Fruit fly (Drosophila melanogaster) whole organism, embryonic: ENCODE measurements around the gene spn-B.
A peak's percentile ranks its signal among the peaks of the same experiment; 100 is the strongest.

Experiments
- CG10209 ChIP-seq: fragments of 200-800 bp; sonication (Bioruptor generic); optimal IDR thresholded peaks from 3 replicates; lab custom pipeline; 2017; ENCODE audit warnings: missing biosample characterization, mild to moderate bottlenecking, missing genetic modification characterization, missing genetic modification reagents
- CG1024 ChIP-seq: fragments of 200-800 bp; sonication (Bioruptor generic); IDR thresholded peaks from 2 replicates; pipeline ENCODE4 v1.3.6; 2022; ENCODE audit warnings: missing biosample characterization, missing genetic modification characterization
- CG11456 ChIP-seq: fragments of 200-800 bp; sonication (Bioruptor generic); IDR thresholded peaks from 3 replicates; pipeline ENCODE4 v1.3.6; 2022; ENCODE audit warnings: missing biosample characterization, missing genetic modification characterization
- CG11560 ChIP-seq: fragments of 200-800 bp; sonication (Bioruptor generic); IDR thresholded peaks from 3 replicates; pipeline ENCODE4 v1.3.6; 2022; ENCODE audit warnings: missing biosample characterization, missing genetic modification characterization
- CG12071 ChIP-seq: fragments of 200-800 bp; sonication (Bioruptor generic); optimal IDR thresholded peaks from 3 replicates; lab custom pipeline; 2018; ENCODE audit warnings: missing biosample characterization, mild to moderate bottlenecking, missing genetic modification characterization
- CG12942 ChIP-seq: fragments of 200-800 bp; sonication (Bioruptor generic); optimal IDR thresholded peaks from 3 replicates; lab custom pipeline; 2016; ENCODE audit warnings: missing biosample characterization, missing genetic modification characterization
- CG13296 ChIP-seq: fragments of 200-800 bp; sonication (Bioruptor generic); optimal IDR thresholded peaks from 3 replicates; lab custom pipeline; 2018; ENCODE audit warnings: missing biosample characterization, mild to moderate bottlenecking, missing genetic modification characterization
- CG14710 ChIP-seq: fragments of 200-800 bp; sonication (Bioruptor generic); optimal IDR thresholded peaks from 3 replicates; lab custom pipeline; 2019; ENCODE audit warnings: missing biosample characterization, mild to moderate bottlenecking, missing genetic modification characterization, moderate library complexity
- CG15514 ChIP-seq: fragments of 200-800 bp; sonication (Bioruptor generic); optimal IDR thresholded peaks from 3 replicates; lab custom pipeline; 2017; ENCODE audit warnings: missing biosample characterization, missing genetic modification characterization, mild to moderate bottlenecking, moderate library complexity, missing genetic modification reagents
- CG17385 ChIP-seq: fragments of 200-800 bp; sonication (Bioruptor generic); optimal IDR thresholded peaks from 3 replicates; lab custom pipeline; 2018; ENCODE audit warnings: missing biosample characterization, mild to moderate bottlenecking, missing genetic modification characterization
- CG17829 ChIP-seq: fragments of 200-800 bp; optimal IDR thresholded peaks from 2 replicates; lab custom pipeline; 2019; ENCODE audit warnings: missing biosample characterization, mild to moderate bottlenecking, missing genetic modification characterization, moderate library complexity
- CG18619 ChIP-seq: fragments of 200-800 bp; sonication (Bioruptor generic); optimal IDR thresholded peaks from 3 replicates; lab custom pipeline; 2017; ENCODE audit warnings: missing biosample characterization, mild to moderate bottlenecking, missing genetic modification characterization
- CG2120 ChIP-seq: fragments of 200-800 bp; sonication (Bioruptor generic); optimal IDR thresholded peaks from 3 replicates; lab custom pipeline; 2016; ENCODE audit warnings: missing biosample characterization, missing genetic modification characterization
- CG2199 ChIP-seq: fragments of 200-800 bp; sonication (Bioruptor generic); IDR thresholded peaks from 3 replicates; pipeline ENCODE4 v1.3.6; 2022; ENCODE audit warnings: missing biosample characterization, missing genetic modification characterization
- CG2889 ChIP-seq: fragments of 200-800 bp; sonication (Bioruptor generic); IDR thresholded peaks from 3 replicates; pipeline ENCODE4 v1.3.6; 2022; ENCODE audit warnings: missing biosample characterization, missing genetic modification characterization
- CG31365 ChIP-seq: fragments of 200-800 bp; sonication (Bioruptor generic); optimal IDR thresholded peaks from 2 replicates; lab custom pipeline; 2018; ENCODE audit warnings: missing biosample characterization, mild to moderate bottlenecking, missing genetic modification characterization
- CG31441 ChIP-seq: fragments of 200-800 bp; sonication (Bioruptor generic); IDR thresholded peaks from 2 replicates; pipeline ENCODE4 v1.3.6; 2022; ENCODE audit warnings: missing biosample characterization, missing genetic modification characterization
- CG4424 ChIP-seq: fragments of 200-800 bp; sonication (Bioruptor generic); optimal IDR thresholded peaks from 3 replicates; lab custom pipeline; 2016; ENCODE audit warnings: missing biosample characterization, missing genetic modification characterization
- CG4617 ChIP-seq: fragments of 200-800 bp; sonication (Bioruptor generic); optimal IDR thresholded peaks from 3 replicates; lab custom pipeline; 2016; ENCODE audit warnings: missing biosample characterization, missing genetic modification characterization, borderline replicate concordance
- CG6683 ChIP-seq: fragments of 200-800 bp; sonication (Bioruptor generic); optimal IDR thresholded peaks from 2 replicates; lab custom pipeline; 2017; ENCODE audit warnings: missing biosample characterization, mild to moderate bottlenecking, missing genetic modification characterization, missing genetic modification reagents
- CG7786 ChIP-seq: fragments of 200-800 bp; sonication (Bioruptor generic); optimal IDR thresholded peaks from 2 replicates; lab custom pipeline; 2016; ENCODE audit warnings: missing biosample characterization, missing genetic modification characterization
- CG8281 ChIP-seq: fragments of 200-800 bp; sonication (Bioruptor generic); optimal IDR thresholded peaks from 2 replicates; lab custom pipeline; 2018; ENCODE audit warnings: missing biosample characterization, mild to moderate bottlenecking, missing genetic modification characterization, moderate library complexity
- CG8290 ChIP-seq, 3 experiments: fragments of 200-800 bp; sonication (Bioruptor generic); optimal IDR thresholded peaks; 2 replicates each; lab custom pipeline; 2016 to 2019; ENCODE audit warnings: missing biosample characterization in 3 of 3, missing genetic modification characterization in 3 of 3, mild to moderate bottlenecking in 2 of 3, moderate library complexity in 1 of 3
- CG9215 ChIP-seq: fragments of 200-800 bp; sonication (Bioruptor generic); IDR thresholded peaks from 2 replicates; pipeline ENCODE4 v1.3.6; 2022; ENCODE audit warnings: missing biosample characterization, missing genetic modification characterization
- CG9817 ChIP-seq: fragments of 200-800 bp; sonication (Bioruptor generic); optimal IDR thresholded peaks from 2 replicates; lab custom pipeline; 2018; ENCODE audit warnings: missing biosample characterization, mild to moderate bottlenecking, missing genetic modification characterization, moderate library complexity
- CoRest ChIP-seq: fragments of 200-800 bp; sonication (Bioruptor generic); optimal IDR thresholded peaks from 3 replicates; lab custom pipeline; 2018; ENCODE audit warnings: missing biosample characterization, mild to moderate bottlenecking, missing genetic modification characterization, moderate library complexity
- Dip3 ChIP-seq: fragments of 200-800 bp; sonication (Bioruptor generic); optimal IDR thresholded peaks from 3 replicates; lab custom pipeline; 2016; ENCODE audit warnings: missing biosample characterization, missing genetic modification characterization
- E2f1 ChIP-seq: fragments of 200-800 bp; sonication (Bioruptor generic); IDR thresholded peaks from 2 replicates; pipeline ENCODE4 v1.3.6; 2022; ENCODE audit warnings: missing biosample characterization, missing genetic modification characterization
- Fer2 ChIP-seq: fragments of 200-800 bp; sonication (Bioruptor generic); optimal IDR thresholded peaks from 2 replicates; lab custom pipeline; 2018; ENCODE audit warnings: missing biosample characterization, mild to moderate bottlenecking, missing genetic modification characterization, moderate library complexity
- Hey ChIP-seq: fragments of 200-800 bp; sonication (Bioruptor generic); optimal IDR thresholded peaks from 3 replicates; lab custom pipeline; 2018; ENCODE audit warnings: missing biosample characterization, mild to moderate bottlenecking, missing genetic modification characterization
- HmgD ChIP-seq: fragments of 200-800 bp; sonication (Bioruptor generic); optimal IDR thresholded peaks from 3 replicates; lab custom pipeline; 2016; ENCODE audit warnings: missing biosample characterization, missing genetic modification characterization
- HmgZ ChIP-seq: fragments of 200-800 bp; sonication (Bioruptor generic); optimal IDR thresholded peaks from 2 replicates; lab custom pipeline; 2018; ENCODE audit warnings: missing biosample characterization, mild to moderate bottlenecking, missing genetic modification characterization
- Side ChIP-seq: fragments of 200-800 bp; sonication (Bioruptor generic); optimal IDR thresholded peaks from 2 replicates; lab custom pipeline; 2016; ENCODE audit warnings: missing biosample characterization, missing genetic modification characterization
- Sin3A ChIP-seq: fragments of >200 bp; optimal IDR thresholded peaks from 2 replicates; lab custom pipeline; 2018
- ab ChIP-seq: fragments of 200-800 bp; sonication (Bioruptor generic); optimal IDR thresholded peaks from 2 replicates; lab custom pipeline; 2016; ENCODE audit warnings: missing biosample characterization, missing genetic modification characterization
- al ChIP-seq: fragments of 200-800 bp; sonication (Bioruptor generic); IDR thresholded peaks from 2 replicates; pipeline ENCODE4 v1.3.6; 2022; ENCODE audit warnings: missing biosample characterization, missing genetic modification characterization
- en ChIP-seq: fragments of 200-800 bp; sonication (Bioruptor generic); optimal IDR thresholded peaks from 2 replicates; lab custom pipeline; 2016; ENCODE audit warnings: missing biosample characterization, missing genetic modification characterization
- h ChIP-seq: fragments of >200 bp; optimal IDR thresholded peaks from 2 replicates; lab custom pipeline; 2017
- hbn ChIP-seq: fragments of 200-800 bp; sonication (Bioruptor generic); IDR thresholded peaks from 2 replicates; pipeline ENCODE4 v1.3.6; 2022; ENCODE audit warnings: missing biosample characterization, missing genetic modification characterization; ENCODE audit not compliant: partially characterized antibody
- kay ChIP-seq: fragments of 200-800 bp; sonication (Bioruptor generic); optimal IDR thresholded peaks from 2 replicates; lab custom pipeline; 2016; ENCODE audit warnings: missing biosample characterization, missing genetic modification characterization
- ken ChIP-seq: fragments of 200-800 bp; sonication (Bioruptor generic); IDR thresholded peaks from 3 replicates; pipeline ENCODE4 v1.3.6; 2022; ENCODE audit warnings: missing biosample characterization, missing genetic modification characterization
- lola ChIP-seq, 3 experiments: fragments of >200 bp in 2 of 3; fragments of 200-800 bp in 1 of 3; sonication (Bioruptor generic) in 1 of 3; optimal IDR thresholded peaks; 2 replicates each; lab custom pipeline; 2017 to 2019; ENCODE audit warnings: missing biosample characterization in 3 of 3, missing genetic modification characterization in 3 of 3, mild to moderate bottlenecking in 1 of 3, moderate library complexity in 1 of 3
- phol ChIP-seq: fragments of 200-800 bp; sonication (Bioruptor generic); optimal IDR thresholded peaks from 3 replicates; lab custom pipeline; 2018; ENCODE audit warnings: missing biosample characterization, mild to moderate bottlenecking, missing genetic modification characterization, moderate library complexity
- pita ChIP-seq: fragments of 200-800 bp; sonication (Bioruptor generic); optimal IDR thresholded peaks from 2 replicates; lab custom pipeline; 2017; ENCODE audit warnings: missing biosample characterization, mild to moderate bottlenecking, missing genetic modification characterization
- rib ChIP-seq: fragments of 200-800 bp; sonication (Bioruptor generic); IDR thresholded peaks from 2 replicates; pipeline ENCODE4 v1.3.6; 2022; ENCODE audit warnings: missing biosample characterization, missing genetic modification characterization
- sens-2 ChIP-seq: fragments of 200-800 bp; sonication (Bioruptor generic); IDR thresholded peaks from 2 replicates; pipeline ENCODE4 v1.3.6; 2022; ENCODE audit warnings: missing biosample characterization, missing genetic modification characterization
- sima ChIP-seq: fragments of 200-800 bp; sonication (Bioruptor generic); optimal IDR thresholded peaks from 2 replicates; lab custom pipeline; 2016; ENCODE audit warnings: missing biosample characterization, missing genetic modification characterization
- sisA ChIP-seq: fragments of 200-800 bp; sonication (Bioruptor generic); IDR thresholded peaks from 2 replicates; pipeline ENCODE4 v1.3.6; 2022; ENCODE audit warnings: missing biosample characterization, missing genetic modification characterization
- slp2 ChIP-seq: fragments of 200-800 bp; sonication (Bioruptor generic); optimal IDR thresholded peaks from 2 replicates; lab custom pipeline; 2016; ENCODE audit warnings: missing biosample characterization, missing genetic modification characterization
- trem ChIP-seq: fragments of 200-800 bp; optimal IDR thresholded peaks from 3 replicates; lab custom pipeline; 2019; ENCODE audit warnings: missing biosample characterization, mild to moderate bottlenecking, missing genetic modification characterization, moderate library complexity
- trh ChIP-seq: fragments of 200-800 bp; sonication (Bioruptor generic); optimal IDR thresholded peaks from 2 replicates; lab custom pipeline; 2016; ENCODE audit warnings: missing biosample characterization, missing genetic modification characterization
- wdn ChIP-seq: fragments of 200-800 bp; sonication (Bioruptor generic); IDR thresholded peaks from 2 replicates; pipeline ENCODE4 v1.3.6; 2022; ENCODE audit warnings: missing biosample characterization, missing genetic modification characterization

Gene spn-B

dm6 chr3R:14299891-14300290 is 28.0 kb upstream of the spn-B start (continued):
- no peak for TF ChIP-seq CG15514
- no peak for TF ChIP-seq wdn (GFP tag; lab: Robert Waterston, UW)
- TF ChIP-seq CG9817, result no peak
- no peak for TF ChIP-seq CG11560 (tag; lab: Robert Waterston, UW)
- TF ChIP-seq CG31441 (GFP tag; lab: Robert Waterston, UW), result 0 out of 2 replicates have a peak, but pooled peaks have one; percentile 26
- no peak for TF ChIP-seq Dip3 (GFP tag; lab: Kevin White, UChicago)
- TF ChIP-seq sens-2 (GFP tag; lab: Robert Waterston, UW), result no peak
- TF ChIP-seq ab, result no peak
- TF ChIP-seq CG14710 (tag; lab: Kevin White, UChicago), result peak; percentile 31
- no peak for TF ChIP-seq Sin3A (lab: Kevin White, UChicago)
- TF ChIP-seq CG6683 (GFP tag; lab: Kevin White, UChicago), result no peak
- peak; percentile 71 for TF ChIP-seq CG31365 (tag; lab: Kevin White, UChicago)
- TF ChIP-seq pita (GFP tag; lab: Kevin White, UChicago), result no peak
- no peak for TF ChIP-seq CG7786
- TF ChIP-seq Side (GFP tag; lab: Kevin White, UChicago), result no peak
- TF ChIP-seq CG17385 (GFP tag; lab: Kevin White, UChicago), result peak; percentile 26
- TF ChIP-seq E2f1 (GFP tag; lab: Robert Waterston, UW), result no peak
- TF ChIP-seq CG2889 (GFP tag; lab: Robert Waterston, UW), result 0 out of 3 replicates have a peak, but pooled peaks have one; percentile 9
- no peak for TF ChIP-seq CG9215 (GFP tag; lab: Robert Waterston, UW)
- TF ChIP-seq CG10209, result no peak
- TF ChIP-seq hbn (GFP tag; lab: Robert Waterston, UW), result no peak
- no peak for TF ChIP-seq CG17829 (tag; lab: Kevin White, UChicago)
- TF ChIP-seq CG1024 (GFP tag; lab: Robert Waterston, UW), result 0 out of 2 replicates have a peak, but pooled peaks have one; percentile 30
- no peak for TF ChIP-seq CG12942 (GFP tag; lab: Kevin White, UChicago)
- TF ChIP-seq CG8281 (tag; lab: Kevin White, UChicago), result peak; percentile 44
- TF ChIP-seq phol, result no peak
- no peak for TF ChIP-seq trh (GFP tag; lab: Kevin White, UChicago)
- no peak for TF ChIP-seq CG4617
- TF ChIP-seq h (lab: Kevin White, UChicago), result no peak
- peak; percentile 80 for TF ChIP-seq CG12071 (GFP tag; lab: Kevin White, UChicago)
- no peak for TF ChIP-seq Fer2 (tag; lab: Kevin White, UChicago)
- TF ChIP-seq HmgD (GFP tag; lab: Kevin White, UChicago), result no peak
- TF ChIP-seq trem (tag; lab: Kevin White, UChicago), result no peak
- no peak for TF ChIP-seq lola (GFP tag; optimal IDR thresholded peaks at IDR 0.05; lab: Kevin White, UChicago)
- TF ChIP-seq kay (GFP tag; lab: Kevin White, UChicago), result no peak
- no peak for TF ChIP-seq CG11456 (GFP tag; lab: Robert Waterston, UW)
- peak; percentile 11 for TF ChIP-seq HmgZ
- TF ChIP-seq en (GFP tag; lab: Kevin White, UChicago), result no peak
- no peak for TF ChIP-seq sisA (GFP tag; lab: Robert Waterston, UW)
- no peak for TF ChIP-seq Hey
- no peak for TF ChIP-seq CoRest (tag; lab: Kevin White, UChicago)
- TF ChIP-seq rib (GFP tag; lab: Robert Waterston, UW), result no peak
- TF ChIP-seq CG8290 (GFP tag; optimal IDR thresholded peaks at IDR 0.05; lab: Kevin White, UChicago), result no peak
- peak in 1 of 2 experiments; percentile 16 for TF ChIP-seq CG8290 (tag; optimal IDR thresholded peaks at IDR 0.05; lab: Kevin White, UChicago)
- TF ChIP-seq CG4424 (GFP tag; lab: Kevin White, UChicago), result no peak
- TF ChIP-seq CG13296, result peak; percentile 62
- no peak for TF ChIP-seq sima (GFP tag; lab: Kevin White, UChicago)
- no peak for TF ChIP-seq al (GFP tag; lab: Robert Waterston, UW)
- no peak for TF ChIP-seq slp2
- no peak for TF ChIP-seq CG18619
- TF ChIP-seq CG2120, result no peak
- TF ChIP-seq CG2199 (GFP tag; lab: Robert Waterston, UW), result no peak
- no peak for TF ChIP-seq ken (GFP tag; lab: Robert Waterston, UW)
